Fruit fly (Drosophila melanogaster) whole organism, embryonic: Measurements from ENCODE around the gene Cyp12a4.

Experiments used
- Atf6 ChIP-seq: fragments of 200-800 bp; sonication (Bioruptor generic); IDR thresholded peaks from 2 replicates; pipeline ENCODE4 v1.3.6; 2022; ENCODE audit warnings: missing biosample characterization, missing genetic modification characterization
- BEAF-32 ChIP-seq: fragments of 200-800 bp; sonication (Bioruptor generic); optimal IDR thresholded peaks from 3 replicates; lab custom pipeline; 2017; ENCODE audit warnings: missing biosample characterization, missing genetic modification characterization, mild to moderate bottlenecking, moderate library complexity, missing genetic modification reagents
- Bgb ChIP-seq: fragments of 200-800 bp; sonication (Bioruptor generic); IDR thresholded peaks from 2 replicates; pipeline ENCODE4 v1.3.6; 2022; ENCODE audit warnings: missing biosample characterization, missing genetic modification characterization; ENCODE audit not compliant: partially characterized antibody
- CG11723 ChIP-seq: fragments of 200-800 bp; sonication (Bioruptor generic); optimal IDR thresholded peaks from 2 replicates; lab custom pipeline; 2017; ENCODE audit warnings: missing biosample characterization, mild to moderate bottlenecking, missing genetic modification characterization
- CG12071 ChIP-seq: fragments of 200-800 bp; sonication (Bioruptor generic); optimal IDR thresholded peaks from 3 replicates; lab custom pipeline; 2018; ENCODE audit warnings: missing biosample characterization, mild to moderate bottlenecking, missing genetic modification characterization
- CG12299 ChIP-seq: fragments of 200-800 bp; sonication (Bioruptor generic); optimal IDR thresholded peaks from 2 replicates; lab custom pipeline; 2018; ENCODE audit warnings: missing biosample characterization, mild to moderate bottlenecking, missing genetic modification characterization
- CG14710 ChIP-seq: fragments of 200-800 bp; sonication (Bioruptor generic); optimal IDR thresholded peaks from 3 replicates; lab custom pipeline; 2019; ENCODE audit warnings: missing biosample characterization, mild to moderate bottlenecking, missing genetic modification characterization, moderate library complexity
- CG14860 ChIP-seq: fragments of 200-800 bp; sonication (Bioruptor generic); IDR thresholded peaks from 3 replicates; pipeline ENCODE4 v1.3.6; 2022; ENCODE audit warnings: missing biosample characterization, missing genetic modification characterization; ENCODE audit not compliant: partially characterized antibody
- CG14965 ChIP-seq: fragments of 200-800 bp; sonication (Bioruptor generic); optimal IDR thresholded peaks from 2 replicates; lab custom pipeline; 2016; ENCODE audit warnings: missing biosample characterization, missing genetic modification characterization, borderline replicate concordance
- CG15601 ChIP-seq: fragments of 200-800 bp; sonication (Bioruptor generic); optimal IDR thresholded peaks from 3 replicates; lab custom pipeline; 2019; ENCODE audit warnings: missing biosample characterization, mild to moderate bottlenecking, missing genetic modification characterization, moderate library complexity
- CG1832 ChIP-seq: fragments of 200-800 bp; sonication (Bioruptor generic); optimal IDR thresholded peaks from 2 replicates; lab custom pipeline; 2017; ENCODE audit warnings: missing biosample characterization, mild to moderate bottlenecking, missing genetic modification characterization, inconsistent platforms
- CG18476 ChIP-seq: fragments of 200-800 bp; sonication (Bioruptor generic); optimal IDR thresholded peaks from 2 replicates; lab custom pipeline; 2016; ENCODE audit warnings: missing biosample characterization, mild to moderate bottlenecking, missing genetic modification characterization
- CG2116 ChIP-seq: fragments of 200-800 bp; sonication (Bioruptor generic); optimal IDR thresholded peaks from 3 replicates; lab custom pipeline; 2018; ENCODE audit warnings: missing biosample characterization, mild to moderate bottlenecking, missing genetic modification characterization
- CG30403 ChIP-seq: fragments of 200-800 bp; sonication (Bioruptor generic); optimal IDR thresholded peaks from 3 replicates; lab custom pipeline; 2016; ENCODE audit warnings: missing biosample characterization, missing genetic modification characterization
- CG30431 ChIP-seq: fragments of 200-800 bp; sonication (Bioruptor generic); optimal IDR thresholded peaks from 2 replicates; lab custom pipeline; 2017; ENCODE audit warnings: missing biosample characterization, missing genetic modification characterization
- CG42726 ChIP-seq: fragments of 200-800 bp; sonication (Bioruptor generic); IDR thresholded peaks from 2 replicates; pipeline ENCODE4 v1.3.6; 2022; ENCODE audit warnings: missing biosample characterization, missing genetic modification characterization; ENCODE audit not compliant: partially characterized antibody
- CG4328 ChIP-seq: fragments of 200-800 bp; sonication (Bioruptor generic); optimal IDR thresholded peaks from 3 replicates; lab custom pipeline; 2017; ENCODE audit warnings: missing biosample characterization, missing genetic modification reagents, missing genetic modification characterization
- CG6689 ChIP-seq: fragments of 200-800 bp; sonication (Bioruptor generic); IDR thresholded peaks from 2 replicates; pipeline ENCODE4 v1.3.6; 2022; ENCODE audit warnings: missing biosample characterization, missing genetic modification characterization
- CG7556 ChIP-seq: fragments of 200-800 bp; sonication (Bioruptor generic); optimal IDR thresholded peaks from 2 replicates; lab custom pipeline; 2017; ENCODE audit warnings: missing biosample characterization, mild to moderate bottlenecking, missing genetic modification characterization
- CG8388 ChIP-seq: fragments of 200-800 bp; sonication (Bioruptor generic); optimal IDR thresholded peaks from 2 replicates; lab custom pipeline; 2019; ENCODE audit warnings: missing biosample characterization, mild to moderate bottlenecking, missing genetic modification characterization, moderate library complexity
- Dip3 ChIP-seq: fragments of 200-800 bp; sonication (Bioruptor generic); optimal IDR thresholded peaks from 3 replicates; lab custom pipeline; 2016; ENCODE audit warnings: missing biosample characterization, missing genetic modification characterization
- Dll ChIP-seq: fragments of 200-800 bp; sonication (Bioruptor generic); IDR thresholded peaks from 4 replicates; pipeline ENCODE4 v1.3.6; 2022; ENCODE audit warnings: missing biosample characterization, missing genetic modification characterization; ENCODE audit not compliant: partially characterized antibody
- Dref ChIP-seq: fragments of 200-800 bp; sonication (Bioruptor generic); IDR thresholded peaks from 2 replicates; pipeline ENCODE4 v1.3.6; 2022; ENCODE audit warnings: missing biosample characterization, missing genetic modification characterization
- Eip74EF ChIP-seq, 2 experiments: fragments of 200-800 bp in 1 of 2; fragments of >200 bp in 1 of 2; sonication (Bioruptor generic) in 1 of 2; optimal IDR thresholded peaks; 2 replicates each; lab custom pipeline; 2017 to 2019; ENCODE audit warnings: missing biosample characterization in 2 of 2, missing genetic modification characterization in 2 of 2, mild to moderate bottlenecking in 1 of 2, moderate library complexity in 1 of 2
- Hr3 ChIP-seq: fragments of 200-800 bp; sonication (Bioruptor generic); optimal IDR thresholded peaks from 3 replicates; lab custom pipeline; 2016; ENCODE audit warnings: missing biosample characterization, missing genetic modification characterization
- Lim3 ChIP-seq: fragments of 200-800 bp; sonication (Bioruptor generic); IDR thresholded peaks from 2 replicates; pipeline ENCODE4 v1.3.6; 2022; ENCODE audit warnings: missing biosample characterization, missing genetic modification characterization
- NC2β ChIP-seq: fragments of 200-800 bp; sonication (Bioruptor generic); optimal IDR thresholded peaks from 2 replicates; lab custom pipeline; 2016; ENCODE audit warnings: missing biosample characterization, missing genetic modification characterization
- NFAT ChIP-seq: fragments of 200-800 bp; sonication (Bioruptor generic); IDR thresholded peaks from 2 replicates; pipeline ENCODE4 v1.3.6; 2022; ENCODE audit warnings: missing biosample characterization, missing genetic modification characterization
- Oli ChIP-seq: fragments of 200-800 bp; sonication (Bioruptor generic); optimal IDR thresholded peaks from 2 replicates; lab custom pipeline; 2018; ENCODE audit warnings: missing biosample characterization, mild to moderate bottlenecking, missing genetic modification characterization, moderate library complexity
- Usf ChIP-seq: fragments of 200-800 bp; sonication (Bioruptor generic); optimal IDR thresholded peaks from 2 replicates; lab custom pipeline; 2017; ENCODE audit warnings: missing genotype, missing biosample characterization, missing genetic modification characterization
- ac ChIP-seq: fragments of 200-800 bp; sonication (Bioruptor generic); optimal IDR thresholded peaks from 3 replicates; lab custom pipeline; 2017; ENCODE audit warnings: missing biosample characterization, mild to moderate bottlenecking, missing genetic modification characterization
- amos ChIP-seq: fragments of 200-800 bp; sonication (Bioruptor generic); IDR thresholded peaks from 2 replicates; pipeline ENCODE4 v1.3.6; 2022; ENCODE audit warnings: missing biosample characterization, missing genetic modification characterization; ENCODE audit not compliant: partially characterized antibody
- aop ChIP-seq: fragments of 200-800 bp; sonication (Bioruptor generic); IDR thresholded peaks from 2 replicates; pipeline ENCODE4 v1.3.6; 2022; ENCODE audit warnings: missing biosample characterization, missing genetic modification characterization
- btn ChIP-seq: fragments of 200-800 bp; sonication (Bioruptor generic); optimal IDR thresholded peaks from 2 replicates; lab custom pipeline; 2016; ENCODE audit warnings: missing biosample characterization, missing genetic modification characterization
- cas ChIP-seq: fragments of 200-800 bp; sonication (Bioruptor generic); IDR thresholded peaks from 2 replicates; pipeline ENCODE4 v1.3.6; 2022; ENCODE audit warnings: missing biosample characterization, missing genetic modification characterization
- chinmo ChIP-seq: fragments of 200-800 bp; sonication (Bioruptor generic); IDR thresholded peaks from 4 replicates; pipeline ENCODE4 v1.3.6; 2022; ENCODE audit warnings: missing biosample characterization, missing genetic modification characterization; ENCODE audit not compliant: partially characterized antibody
- ems ChIP-seq: fragments of 200-800 bp; sonication (Bioruptor generic); optimal IDR thresholded peaks from 3 replicates; lab custom pipeline; 2016; ENCODE audit warnings: missing biosample characterization, missing genetic modification characterization
- eve ChIP-seq, 2 experiments: fragments of >200 bp; optimal IDR thresholded peaks; 2 replicates each; lab custom pipeline; 2017; ENCODE audit warnings: missing biosample characterization in 2 of 2, missing genetic modification characterization in 2 of 2
- ftz-f1 ChIP-seq: fragments of 200-800 bp; sonication (Bioruptor generic); optimal IDR thresholded peaks from 2 replicates; lab custom pipeline; 2016; ENCODE audit warnings: missing biosample characterization, missing genetic modification characterization
- grau ChIP-seq: fragments of 200-800 bp; optimal IDR thresholded peaks from 3 replicates; lab custom pipeline; 2019; ENCODE audit warnings: missing biosample characterization, mild to moderate bottlenecking, missing genetic modification characterization, moderate library complexity
- ham ChIP-seq: fragments of 200-800 bp; sonication (Bioruptor generic); IDR thresholded peaks from 2 replicates; pipeline ENCODE4 v1.3.6; 2022; ENCODE audit warnings: missing biosample characterization, missing genetic modification characterization
- odd ChIP-seq: fragments of 200-800 bp; sonication (Bioruptor generic); optimal IDR thresholded peaks from 2 replicates; lab custom pipeline; 2017; ENCODE audit warnings: missing biosample characterization, mild to moderate bottlenecking, missing genetic modification characterization
- onecut ChIP-seq: fragments of 200-800 bp; sonication (Bioruptor generic); IDR thresholded peaks from 2 replicates; pipeline ENCODE4 v1.3.6; 2022; ENCODE audit warnings: missing biosample characterization, missing genetic modification characterization
- phol ChIP-seq: fragments of 200-800 bp; sonication (Bioruptor generic); optimal IDR thresholded peaks from 3 replicates; lab custom pipeline; 2018; ENCODE audit warnings: missing biosample characterization, mild to moderate bottlenecking, missing genetic modification characterization, moderate library complexity
- pros ChIP-seq: fragments of 200-800 bp; sonication (Bioruptor generic); optimal IDR thresholded peaks from 3 replicates; lab custom pipeline; 2019; ENCODE audit warnings: missing biosample characterization, mild to moderate bottlenecking, missing genetic modification characterization, moderate library complexity
- ranshi ChIP-seq: fragments of 200-800 bp; sonication (Bioruptor generic); IDR thresholded peaks from 2 replicates; pipeline ENCODE4 v1.3.6; 2022; ENCODE audit warnings: missing biosample characterization, missing genetic modification characterization
- stc ChIP-seq: fragments of 200-800 bp; sonication (Bioruptor generic); IDR thresholded peaks from 2 replicates; pipeline ENCODE4 v1.3.6; 2022; ENCODE audit warnings: missing biosample characterization, missing genetic modification characterization
- sug ChIP-seq: fragments of 200-800 bp; optimal IDR thresholded peaks from 2 replicates; lab custom pipeline; 2019; ENCODE audit warnings: missing biosample characterization, mild to moderate bottlenecking, missing genetic modification characterization, moderate library complexity
- tio ChIP-seq: fragments of 200-800 bp; sonication (Bioruptor generic); optimal IDR thresholded peaks from 2 replicates; lab custom pipeline; 2017; ENCODE audit warnings: missing biosample characterization, missing genetic modification characterization, inconsistent platforms
- vvl ChIP-seq: fragments of 200-800 bp; sonication (Bioruptor generic); IDR thresholded peaks from 2 replicates; pipeline ENCODE4 v1.3.6; 2022; ENCODE audit warnings: missing biosample characterization, missing genetic modification characterization

Cyp12a4 gene

DNA sequence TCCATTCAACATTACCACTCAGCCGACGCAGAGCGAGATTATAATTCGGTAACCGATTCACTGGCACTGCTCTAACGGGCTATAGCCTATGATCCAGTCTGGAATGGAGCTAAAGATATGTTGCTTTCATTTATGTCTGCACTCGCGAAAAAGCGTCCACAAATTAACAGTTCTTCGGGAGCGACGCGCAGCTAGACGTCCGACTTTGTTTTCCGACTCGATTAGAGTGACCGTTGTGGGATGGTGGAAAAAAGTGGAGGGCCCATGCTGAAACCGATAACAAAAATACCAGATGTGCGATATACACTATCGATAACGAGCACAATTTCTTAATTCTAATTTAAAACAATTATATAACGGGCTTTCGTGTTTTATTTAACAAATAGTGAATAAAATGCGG is 40.9 kb upstream of the Cyp12a4 start, which contains the start of gene cdi (continued):
- TF ChIP-seq Dll (GFP tag; lab: Robert Waterston, UW) (peak; percentile 73), NFAT (GFP tag; lab: Robert Waterston, UW) (0 out of 2 replicates have a peak, but pooled peaks have one; percentile 15), Dip3 (GFP tag; lab: Kevin White, UChicago) (no peak), CG6689 (GFP tag; lab: Robert Waterston, UW) (no peak), aop (peak; percentile 38; the same call in 1 of the 2 replicates), BEAF-32 (peak; percentile 81), CG14710 (tag; lab: Kevin White, UChicago) (peak; percentile 25), CG12299 (tag; lab: Kevin White, UChicago) (no peak), CG7556 (GFP tag; lab: Kevin White, UChicago) (no peak), CG30403 (GFP tag; lab: Kevin White, UChicago) (no peak), sug (tag; lab: Kevin White, UChicago) (peak; percentile 52), grau (tag; lab: Kevin White, UChicago) (peak; percentile 27), stc (no peak), chinmo (GFP tag; lab: Robert Waterston, UW) (0 out of 4 replicates have a peak, but pooled peaks have one; percentile 63), Bgb (GFP tag; lab: Robert Waterston, UW) (peak; percentile 82), CG12071 (GFP tag; lab: Kevin White, UChicago) (no peak), CG8388 (GFP tag; lab: Kevin White, UChicago) (no peak), ems (GFP tag; lab: Kevin White, UChicago) (no peak), CG30431 (GFP tag; lab: Kevin White, UChicago) (no peak), ac (GFP tag; lab: Kevin White, UChicago) (no peak), cas (GFP tag; lab: Robert Waterston, UW) (no peak), CG2116 (GFP tag; lab: Kevin White, UChicago) (no peak), CG15601 (tag; lab: Kevin White, UChicago) (peak; percentile 15), CG1832 (no peak), pros (GFP tag; lab: Kevin White, UChicago) (no peak), NC2β (no peak), Hr3 (GFP tag; lab: Kevin White, UChicago) (no peak), odd (no peak), CG14965 (GFP tag; lab: Kevin White, UChicago) (no peak), vvl (GFP tag; lab: Robert Waterston, UW) (peak; percentile 60), Eip74EF (GFP tag; optimal IDR thresholded peaks at IDR 0.05; lab: Kevin White, UChicago) (no peak), ham (no peak), Oli (no peak), ftz-f1 (GFP tag; lab: Kevin White, UChicago) (peak; percentile 11), Dref (GFP tag; lab: Robert Waterston, UW) (peak; percentile 84), amos (GFP tag; lab: Robert Waterston, UW) (peak; percentile 81), btn (GFP tag; lab: Kevin White, UChicago) (no peak), CG11723 (GFP tag; lab: Kevin White, UChicago) (no peak), CG14860 (peak; percentile 56; the same call in 2 of the 3 replicates), Lim3 (GFP tag; lab: Robert Waterston, UW) (no peak), CG18476 (GFP tag; lab: Kevin White, UChicago) (no peak), onecut (GFP tag; lab: Robert Waterston, UW) (no peak; the same call in 1 of the 2 replicates), tio (no peak), Usf (GFP tag; lab: Kevin White, UChicago) (no peak), ranshi (no peak; the same call in 1 of the 2 replicates), phol (tag; lab: Kevin White, UChicago) (no peak), CG42726 (peak; percentile 62; the same call in 1 of the 2 replicates), CG4328 (GFP tag; lab: Kevin White, UChicago) (no peak), Atf6 (no peak), eve (GFP tag; optimal IDR thresholded peaks at IDR 0.05; lab: Kevin White, UChicago) (peak in 1 of 2 experiments; percentile 49)
